Fruit fly (Drosophila melanogaster) whole organism, prepupa: ENCODE data around the gene CG3526.

ENCODE experiments used
- Blimp-1 ChIP-seq: fragments of 200-800 bp; sonication (Bioruptor generic); optimal IDR thresholded peaks from 3 replicates; lab custom pipeline; 2017; ENCODE audit warnings: missing biosample characterization, missing genetic modification characterization, mild to moderate bottlenecking, moderate library complexity, missing genetic modification reagents
- CG10631 ChIP-seq: fragments of 200-800 bp; sonication (Bioruptor generic); optimal IDR thresholded peaks from 2 replicates; lab custom pipeline; 2016; ENCODE audit warnings: missing biosample characterization, missing genetic modification characterization
- CG10669 ChIP-seq: fragments of 200-800 bp; sonication (Bioruptor generic); optimal IDR thresholded peaks from 3 replicates; lab custom pipeline; 2018; ENCODE audit warnings: missing biosample characterization, mild to moderate bottlenecking, missing genetic modification characterization, moderate library complexity
- CG11902 ChIP-seq: fragments of 200-800 bp; sonication (Bioruptor generic); optimal IDR thresholded peaks from 3 replicates; lab custom pipeline; 2016; ENCODE audit warnings: missing biosample characterization, missing genetic modification characterization
- CG1621 ChIP-seq: fragments of 200-800 bp; sonication (Bioruptor generic); optimal IDR thresholded peaks from 3 replicates; lab custom pipeline; 2018; ENCODE audit warnings: missing biosample characterization, mild to moderate bottlenecking, missing genetic modification characterization
- CG16779 ChIP-seq: fragments of 200-800 bp; sonication (Bioruptor generic); optimal IDR thresholded peaks from 3 replicates; lab custom pipeline; 2017; ENCODE audit warnings: missing biosample characterization, mild to moderate bottlenecking, missing genetic modification characterization
- CG31627 ChIP-seq: fragments of 200-800 bp; sonication (Bioruptor generic); optimal IDR thresholded peaks from 3 replicates; lab custom pipeline; 2016; ENCODE audit warnings: missing biosample characterization, missing genetic modification characterization
- CG32006 ChIP-seq: fragments of 200-800 bp; sonication (Bioruptor generic); optimal IDR thresholded peaks from 3 replicates; lab custom pipeline; 2017; ENCODE audit warnings: missing biosample characterization, mild to moderate bottlenecking, missing genetic modification characterization
- CG34406 ChIP-seq: fragments of 200-800 bp; sonication (Bioruptor generic); optimal IDR thresholded peaks from 3 replicates; lab custom pipeline; 2016; ENCODE audit warnings: missing biosample characterization, missing genetic modification characterization
- CG4318 ChIP-seq: fragments of 200-800 bp; sonication (Bioruptor generic); optimal IDR thresholded peaks from 3 replicates; lab custom pipeline; 2017; ENCODE audit warnings: missing biosample characterization, mild to moderate bottlenecking, missing genetic modification characterization
- CG6163 ChIP-seq: fragments of 200-800 bp; sonication (Bioruptor generic); IDR thresholded peaks from 3 replicates; pipeline ENCODE4 v1.3.6; 2022; ENCODE audit warnings: missing biosample characterization, missing genetic modification characterization
- CG7368 ChIP-seq: fragments of 200-800 bp; sonication (Bioruptor generic); optimal IDR thresholded peaks from 3 replicates; lab custom pipeline; 2016; ENCODE audit warnings: missing biosample characterization, missing genetic modification characterization
- CG8119 ChIP-seq: fragments of 200-800 bp; sonication (Bioruptor generic); IDR thresholded peaks from 3 replicates; pipeline ENCODE4 v1.3.6; 2022; ENCODE audit warnings: missing biosample characterization, missing genetic modification characterization
- Eip75B ChIP-seq: fragments of 200-800 bp; sonication (Bioruptor generic); optimal IDR thresholded peaks from 3 replicates; lab custom pipeline; 2016; ENCODE audit warnings: missing biosample characterization, missing genetic modification characterization
- Eip78C ChIP-seq: fragments of 200-800 bp; sonication (Bioruptor generic); peaks from one replicate; lab custom pipeline; 2016; ENCODE audit warnings: missing biosample characterization, missing genetic modification characterization
- Ets21C ChIP-seq: fragments of 200-800 bp; sonication (Bioruptor generic); optimal IDR thresholded peaks from 3 replicates; lab custom pipeline; 2016; ENCODE audit warnings: missing biosample characterization, missing genetic modification characterization
- Lpt ChIP-seq: fragments of 200-800 bp; sonication (Bioruptor generic); optimal IDR thresholded peaks from 3 replicates; lab custom pipeline; 2016; ENCODE audit warnings: missing biosample characterization, missing genetic modification characterization
- Smox ChIP-seq: fragments of 200-800 bp; sonication (Bioruptor generic); optimal IDR thresholded peaks from 3 replicates; lab custom pipeline; 2016; ENCODE audit warnings: missing biosample characterization, missing genetic modification characterization
- Sox102F ChIP-seq: fragments of 200-800 bp; sonication (Bioruptor generic); optimal IDR thresholded peaks from 2 replicates; lab custom pipeline; 2016; ENCODE audit warnings: missing biosample characterization, mild to moderate bottlenecking, missing genetic modification characterization
- achi ChIP-seq: fragments of 200-800 bp; sonication (Bioruptor generic); optimal IDR thresholded peaks from 3 replicates; lab custom pipeline; 2016; ENCODE audit warnings: missing biosample characterization, missing genetic modification characterization
- acj6 ChIP-seq: fragments of 200-800 bp; sonication (Bioruptor generic); optimal IDR thresholded peaks from 3 replicates; lab custom pipeline; 2016; ENCODE audit warnings: missing biosample characterization, missing genetic modification characterization
- dac ChIP-seq: fragments of 200-800 bp; sonication (Bioruptor generic); optimal IDR thresholded peaks from 2 replicates; lab custom pipeline; 2017; ENCODE audit warnings: missing biosample characterization, mild to moderate bottlenecking, missing genetic modification characterization
- fd85E ChIP-seq: fragments of 200-800 bp; sonication (Bioruptor generic); optimal IDR thresholded peaks from 3 replicates; lab custom pipeline; 2016; ENCODE audit warnings: missing biosample characterization, missing genetic modification characterization
- fkh ChIP-seq: fragments of 200-800 bp; sonication (Bioruptor generic); optimal IDR thresholded peaks from 3 replicates; lab custom pipeline; 2017; ENCODE audit warnings: missing biosample characterization, mild to moderate bottlenecking, missing genetic modification characterization, moderate library complexity

The CG3526 gene

DNA sequence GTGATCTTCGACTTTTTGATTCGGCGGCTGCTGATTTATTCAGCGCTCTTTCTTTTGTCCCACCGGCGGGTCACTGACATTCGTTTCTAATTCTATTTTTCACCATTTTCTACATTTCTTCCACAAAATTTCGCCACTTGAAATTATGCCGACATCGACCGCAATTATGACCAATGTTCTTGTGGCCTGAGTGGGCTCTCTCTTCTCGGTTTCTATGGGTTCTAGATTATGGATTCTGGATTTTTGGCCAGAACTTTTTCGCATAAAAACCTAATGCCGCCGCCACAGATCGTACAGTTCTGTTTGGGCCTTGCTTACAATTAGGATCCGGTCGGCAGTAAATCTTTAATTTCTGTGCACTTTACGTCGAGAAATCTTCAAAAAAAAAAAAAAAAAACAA, 46.2 kb downstream of the CG3526 start, which contains the start of gene CG3598:
Gene CG3598, plus strand, starts transcription at position 301 of the 400 bp plus-strand sequence.
- TF ChIP-seq fd85E = no peak
- TF ChIP-seq CG11902 (GFP tag; lab: Kevin White, UChicago) = no peak
- no peak for TF ChIP-seq CG6163 (GFP tag; lab: Robert Waterston, UW)
- no peak for TF ChIP-seq CG10669 (GFP tag; lab: Kevin White, UChicago)
- no peak for TF ChIP-seq dac (GFP tag; lab: Kevin White, UChicago)
- no peak for TF ChIP-seq Sox102F (GFP tag; lab: Kevin White, UChicago)
- no peak for TF ChIP-seq Ets21C (GFP tag; lab: Kevin White, UChicago)
- TF ChIP-seq CG34406 (GFP tag; lab: Kevin White, UChicago) = no peak
- TF ChIP-seq acj6 (GFP tag; lab: Kevin White, UChicago) = no peak
- no peak for TF ChIP-seq Eip75B
- no peak for TF ChIP-seq CG16779 (tag; lab: Kevin White, UChicago)
- no peak for TF ChIP-seq CG10631
- TF ChIP-seq Eip78C (GFP tag; lab: Kevin White, UChicago) = no peak
- no peak for TF ChIP-seq CG31627 (GFP tag; lab: Kevin White, UChicago)
- no peak for TF ChIP-seq CG32006 (GFP tag; lab: Kevin White, UChicago)
- TF ChIP-seq CG7368 (GFP tag; lab: Kevin White, UChicago) = no peak
- TF ChIP-seq Smox (GFP tag; lab: Kevin White, UChicago) = no peak
- TF ChIP-seq CG1621 (tag; lab: Kevin White, UChicago) = no peak

dm6 chrX:2938556-2938955, 48.0 kb downstream of the CG3526 start, which contains the start of gene CG14420:
TSS of gene CG14420 (plus strand) at chrX:2938856.
- TF ChIP-seq Eip75B (no peak), Smox (GFP tag; lab: Kevin White, UChicago) (no peak), CG31627 (GFP tag; lab: Kevin White, UChicago) (no peak)

dm6 chrX:2941108-2941507, 50.5 kb downstream of the CG3526 start, which contains the start of gene CG14421:
TSS of gene CG14421 (plus strand) at chrX:2941408.
- TF ChIP-seq achi = no peak

DNA sequence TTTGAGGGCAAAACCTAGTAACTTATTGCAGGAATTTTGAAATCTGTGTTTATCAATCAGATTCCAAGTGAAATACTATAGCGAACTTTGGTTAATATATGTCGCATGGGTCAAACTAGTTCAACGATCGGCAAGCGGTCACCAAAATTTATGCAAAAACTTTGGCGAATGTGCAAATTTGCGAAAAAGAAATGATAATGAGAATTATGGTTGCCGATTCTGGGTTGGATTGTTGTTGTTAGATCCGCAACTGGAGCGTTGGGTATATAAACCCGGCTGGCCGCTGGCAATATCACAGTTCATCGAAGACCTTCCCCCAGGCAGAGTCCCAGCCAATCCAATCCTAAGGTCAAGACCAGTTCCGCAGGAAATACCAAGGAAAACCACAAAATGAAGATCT, 52.5 kb downstream of the CG3526 start, which contains the start of gene CG14422:
Gene CG14422, plus strand, starts transcription at position 301 of the 400 bp plus-strand sequence.
- TF ChIP-seq achi (no peak), Blimp-1 (GFP tag; lab: Kevin White, UChicago) (no peak), Lpt (GFP tag; lab: Kevin White, UChicago) (no peak), CG8119 (GFP tag; lab: Robert Waterston, UW) (no peak), Smox (GFP tag; lab: Kevin White, UChicago) (no peak), CG4318 (GFP tag; lab: Kevin White, UChicago) (no peak), Eip78C (GFP tag; lab: Kevin White, UChicago) (no peak), fkh (GFP tag; lab: Kevin White, UChicago) (no peak)
- TF ChIP-seq, all 60 proteins: peak for 0
